Worm (Caenorhabditis elegans) whole organism, early embryonic: Measurements from ENCODE around the gene him-5.

Experiments used
- B0310.2 ChIP-seq: sonication (generic microtip); optimal IDR thresholded peaks from 2 replicates; lab custom pipeline; 2016; ENCODE audit warnings: mild to moderate bottlenecking, missing genetic modification characterization, missing compliant biosample characterization
- aly-1 ChIP-seq: sonication (generic microtip); optimal IDR thresholded peaks from 2 replicates; lab custom pipeline; 2016; ENCODE audit warnings: missing genetic modification characterization, missing compliant biosample characterization
- ama-1 ChIP-seq: fragments of 150-350 bp; optimal IDR thresholded peaks from 2 replicates; lab custom pipeline; 2014
- ceh-13 ChIP-seq: fragments of 200-800 bp; sonication (Bioruptor generic); optimal IDR thresholded peaks from 2 replicates; lab custom pipeline; 2018; ENCODE audit warnings: mild to moderate bottlenecking, missing genetic modification characterization, missing compliant biosample characterization
- ceh-36 ChIP-seq: sonication (generic microtip); optimal IDR thresholded peaks from 2 replicates; lab custom pipeline; 2016; ENCODE audit warnings: missing genetic modification characterization, inconsistent platforms, missing compliant biosample characterization
- ets-7 ChIP-seq: sonication (generic microtip); optimal IDR thresholded peaks from 2 replicates; lab custom pipeline; 2016; ENCODE audit warnings: missing genotype, missing genetic modification characterization, missing compliant biosample characterization
- hmbx-1 ChIP-seq: sonication (generic microtip); optimal IDR thresholded peaks from 2 replicates; lab custom pipeline; 2016; ENCODE audit warnings: mild to moderate bottlenecking, missing genetic modification characterization, missing compliant biosample characterization
- hmg-4 ChIP-seq: fragments of 200-800 bp; sonication (Bioruptor generic); optimal IDR thresholded peaks from 2 replicates; lab custom pipeline; 2018; ENCODE audit warnings: mild to moderate bottlenecking, missing genetic modification characterization, missing compliant biosample characterization
- hnd-1 ChIP-seq: sonication (generic microtip); optimal IDR thresholded peaks from 2 replicates; lab custom pipeline; 2016; ENCODE audit warnings: missing genetic modification characterization, missing compliant biosample characterization
- pes-1 ChIP-seq: fragments of 200-800 bp; sonication (Bioruptor generic); IDR thresholded peaks from 2 replicates; pipeline ENCODE4 v1.3.6; 2022; ENCODE audit warnings: missing genetic modification reagents, missing genetic modification characterization, missing compliant biosample characterization
- scrt-1 ChIP-seq: fragments of 200-800 bp; sonication (Bioruptor generic); IDR thresholded peaks from 2 replicates; pipeline ENCODE4 v1.3.6; 2022; ENCODE audit warnings: missing genetic modification characterization, missing compliant biosample characterization
- tbx-11 ChIP-seq: fragments of 200-800 bp; sonication (Bioruptor generic); IDR thresholded peaks from 2 replicates; pipeline ENCODE4 v1.3.6; 2022; ENCODE audit warnings: missing genetic modification characterization, missing compliant biosample characterization
- tra-4 ChIP-seq: sonication (generic microtip); optimal IDR thresholded peaks from 2 replicates; lab custom pipeline; 2017; ENCODE audit warnings: missing genetic modification characterization, missing compliant biosample characterization

- TF ChIP-seq aly-1 (tag; lab: Kevin White, UChicago) (no peak), ets-7 (tag; lab: Kevin White, UChicago) (no peak), ama-1 (no peak), tra-4 (no peak), ceh-13 (no peak), hnd-1 (tag; lab: Kevin White, UChicago) (no peak), scrt-1 (GFP tag; lab: Robert Waterston, UW) (no peak), pes-1 (GFP tag; lab: Robert Waterston, UW) (no peak), hmbx-1 (tag; lab: Kevin White, UChicago) (no peak), ceh-36 (tag; lab: Kevin White, UChicago) (no peak), tbx-11 (GFP tag; lab: Robert Waterston, UW) (no peak), B0310.2 (tag; lab: Kevin White, UChicago) (no peak), hmg-4 (GFP tag; lab: Kevin White, UChicago) (no peak)
These were observed 17.3 kb downstream of the him-5 start, which contains the start of gene H39E23.3 for ce11 chrV:14107511-14107910.
